Fruit fly (Drosophila melanogaster) Kc167 (cell line): ENCODE results near the gene CG13784.

Source experiments
- Sin3A ChIP-seq: fragments of >200 bp; optimal IDR thresholded peaks from 2 replicates; lab custom pipeline; 2018; ENCODE audit warnings: missing external identifiers
- h ChIP-seq: fragments of >200 bp; optimal IDR thresholded peaks from 3 replicates; lab custom pipeline; 2018; ENCODE audit warnings: missing external identifiers
- psq ChIP-seq: fragments of >200 bp; optimal IDR thresholded peaks from 2 replicates; lab custom pipeline; 2017; ENCODE audit warnings: missing external identifiers
- ttk ChIP-seq: sonication (Bioruptor generic); optimal IDR thresholded peaks from 2 replicates; lab custom pipeline; 2017; ENCODE audit warnings: missing external identifiers

dm6 chr2L:7215657-7216056 lies 4.2 kb downstream of the CG13784 start:
- TF ChIP-seq psq (lab: Kevin White, UChicago) (no peak), ttk (no peak), Sin3A (lab: Kevin White, UChicago) (no peak), h (lab: Kevin White, UChicago) (no peak)
